Worm (Caenorhabditis elegans): Measurements from ENCODE around the gene phlp-2.

ce11 chrIII:4194349-4195110 lies 14.8 kb upstream of the phlp-2 start:
- TF ChIP-seq ceh-28 (tag; optimal IDR thresholded peaks at IDR 0.05) (no peak), unc-62 (GFP tag; optimal IDR thresholded peaks at IDR 0.05) (no peak), nhr-237 (tag; optimal IDR thresholded peaks at IDR 0.05) (no peak), daf-12 (tag; optimal IDR thresholded peaks at IDR 0.05) (no peak), lin-39 (tag; optimal IDR thresholded peaks at IDR 0.05) (no peak), ama-1 (optimal IDR thresholded peaks at IDR 0.05) (peak; percentile 52), elt-1 (tag; optimal IDR thresholded peaks at IDR 0.05) (no peak), ceh-82 (tag; optimal IDR thresholded peaks at IDR 0.05) (no peak), hmg-11 (tag; optimal IDR thresholded peaks at IDR 0.05) (no peak), egl-27 (tag; optimal IDR thresholded peaks at IDR 0.05) (no peak)
